Worm (Caenorhabditis elegans): ENCODE results near the gene E02A10.4.

ce11 chrV:12596196-12596595, 28.4 kb upstream of the E02A10.4 start, which contains the start of gene mma-1:
- TF ChIP-seq nhr-85 (tag) (no peak), irx-1 (tag; optimal IDR thresholded peaks at IDR 0.05) (no peak), mep-1 (tag; optimal IDR thresholded peaks at IDR 0.05) (no peak), dpl-1 (GFP tag; optimal IDR thresholded peaks at IDR 0.05) (no peak)

Data from whole organism, L1 larva.